Worm (Caenorhabditis elegans) whole organism, L1 larva: ENCODE data around the gene cest-32.

Source experiments
- egl-27 ChIP-seq, 2 experiments: fragments of 150-350 bp in 1 of 2; sonication (generic microtip); optimal IDR thresholded peaks; 3 replicates each; lab custom pipeline; 2017 to 2018; ENCODE audit warnings: missing biosample characterization in 2 of 2, missing genetic modification characterization in 2 of 2, missing genetic modification reagents in 2 of 2
- snpc-4 ChIP-seq: fragments of 150-350 bp; optimal IDR thresholded peaks from 2 replicates; lab custom pipeline; 2014; ENCODE audit warnings: missing biosample characterization, missing genetic modification characterization

- no peak for TF ChIP-seq egl-27 (tag; optimal IDR thresholded peaks at IDR 0.05; lab: Kevin White, UChicago)
- no peak for TF ChIP-seq snpc-4 (tag; lab: Kevin White, UChicago)
Measured at ce11 chrV:5213674-5214073, 20.0 kb downstream of the cest-32 start.
